Fruit fly (Drosophila melanogaster) whole organism, prepupa: Measurements from ENCODE around the gene CG5973.

ENCODE experiments used
- Blimp-1 ChIP-seq: fragments of 200-800 bp; sonication (Bioruptor generic); optimal IDR thresholded peaks from 3 replicates; lab custom pipeline; 2017; ENCODE audit warnings: missing biosample characterization, missing genetic modification characterization, mild to moderate bottlenecking, moderate library complexity, missing genetic modification reagents
- CG16779 ChIP-seq: fragments of 200-800 bp; sonication (Bioruptor generic); optimal IDR thresholded peaks from 3 replicates; lab custom pipeline; 2017; ENCODE audit warnings: missing biosample characterization, mild to moderate bottlenecking, missing genetic modification characterization
- Ets21C ChIP-seq: fragments of 200-800 bp; sonication (Bioruptor generic); optimal IDR thresholded peaks from 3 replicates; lab custom pipeline; 2016; ENCODE audit warnings: missing biosample characterization, missing genetic modification characterization
- Hr38 ChIP-seq: sonication (Bioruptor generic); optimal IDR thresholded peaks from 2 replicates; lab custom pipeline; 2016; ENCODE audit warnings: missing biosample characterization, missing genetic modification characterization
- OdsH ChIP-seq: fragments of 200-800 bp; sonication (Bioruptor generic); optimal IDR thresholded peaks from 3 replicates; lab custom pipeline; 2016; ENCODE audit warnings: missing biosample characterization, missing genetic modification characterization
- esn ChIP-seq: fragments of 200-800 bp; sonication (Bioruptor generic); optimal IDR thresholded peaks from 2 replicates; lab custom pipeline; 2016; ENCODE audit warnings: missing biosample characterization, mild to moderate bottlenecking, missing genetic modification characterization, moderate library complexity
- fd59A ChIP-seq: fragments of 200-800 bp; sonication (Bioruptor generic); optimal IDR thresholded peaks from 2 replicates; lab custom pipeline; 2017; ENCODE audit warnings: missing biosample characterization, mild to moderate bottlenecking, missing genetic modification characterization, missing genetic modification reagents
- topi ChIP-seq: fragments of 200-800 bp; sonication (Bioruptor generic); optimal IDR thresholded peaks from 3 replicates; lab custom pipeline; 2016; ENCODE audit warnings: missing biosample characterization, missing genetic modification characterization

DNA sequence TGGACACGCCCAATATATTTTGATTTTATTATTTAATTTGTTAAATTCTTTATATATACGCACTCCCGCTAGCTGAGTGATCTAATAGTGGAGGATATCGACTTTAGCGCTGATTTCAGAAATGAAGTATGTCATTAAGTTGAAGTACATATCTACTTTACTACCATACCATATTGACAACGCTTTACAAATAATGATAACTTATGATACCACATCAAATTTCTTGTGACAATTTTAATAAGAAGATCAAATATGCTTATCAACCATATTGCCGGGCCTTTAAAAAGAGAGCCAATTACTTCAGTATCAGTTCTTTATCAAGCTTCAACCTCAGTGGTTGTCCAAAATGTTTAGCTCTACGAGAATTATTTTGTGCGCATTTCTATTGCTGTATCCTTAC, 26.7 kb upstream of the CG5973 start, which contains the start of gene CG15818:
- TF ChIP-seq topi (GFP tag; lab: Kevin White, UChicago) (no peak), fd59A (GFP tag; lab: Kevin White, UChicago) (no peak), esn (GFP tag; lab: Kevin White, UChicago) (no peak), CG16779 (tag; lab: Kevin White, UChicago) (no peak), Blimp-1 (no peak), OdsH (GFP tag; lab: Kevin White, UChicago) (no peak), Hr38 (GFP tag; lab: Kevin White, UChicago) (no peak), Ets21C (GFP tag; lab: Kevin White, UChicago) (no peak)
